Worm (Caenorhabditis elegans): Measurements from ENCODE around the gene M163.11.
A peak's percentile ranks its signal among the peaks of the same experiment; 100 is the strongest.

The M163.11 gene

ce11 chrX:14480248-14480647 lies 1.1 kb downstream of the M163.11 start, which contains the start of gene gfi-3 (continued):
- TF ChIP-seq mab-9 (GFP tag; IDR thresholded peaks at IDR 0.05): peak; percentile 54; the same call in 1 of the 2 replicates
- no peak for TF ChIP-seq mef-2 (tag; optimal IDR thresholded peaks at IDR 0.05)
- no peak for TF ChIP-seq C34B4.2 (tag; optimal IDR thresholded peaks at IDR 0.05)
- TF ChIP-seq dsc-1 (tag; optimal IDR thresholded peaks at IDR 0.05): peak; percentile 83
- no peak for TF ChIP-seq pag-3 (tag; optimal IDR thresholded peaks at IDR 0.05; ENCODE audit: borderline replicate concordance, insufficient read depth)
- TF ChIP-seq fos-1 (tag; optimal IDR thresholded peaks at IDR 0.05): peak; percentile 55
- peak; percentile 81 for TF ChIP-seq xbp-1 (tag; optimal IDR thresholded peaks at IDR 0.05)
- peak; percentile 79 to 86 for TF ChIP-seq lsy-2 (tag; optimal IDR thresholded peaks at IDR 0.05)

ce11 chrX:14481637-14482036 lies 2.5 kb downstream of the M163.11 start:
- TF ChIP-seq unc-30 (tag; optimal IDR thresholded peaks at IDR 0.05): no peak
- peak; percentile 77 for TF ChIP-seq snpc-4 (tag; optimal IDR thresholded peaks at IDR 0.05)

- TF ChIP-seq nhr-85 (tag) (peak; percentile 21), nhr-20 (tag; optimal IDR thresholded peaks at IDR 0.05) (no peak)
Measured at ce11 chrX:14484827-14485226, 5.6 kb downstream of the M163.11 start, which contains the start of gene M163.8. M163.8 (plus strand) TSS chrX:14485127.

ce11 chrX:14486503-14486902 lies 7.3 kb downstream of the M163.11 start:
- no peak for TF ChIP-seq unc-130 (tag; optimal IDR thresholded peaks at IDR 0.05)
- no peak for TF ChIP-seq nhr-19 (GFP tag; conservative IDR thresholded peaks at IDR 0.05)
- TF ChIP-seq blmp-1 (tag; optimal IDR thresholded peaks at IDR 0.05): peak; percentile 16

- TF ChIP-seq Y116A8C.19 (tag; optimal IDR thresholded peaks at IDR 0.05; ENCODE audit: borderline replicate concordance): no peak
- TF ChIP-seq alr-1 (tag; optimal IDR thresholded peaks at IDR 0.05; ENCODE audit: borderline replicate concordance): no peak
- no peak for TF ChIP-seq ets-5 (GFP tag; IDR thresholded peaks at IDR 0.05)
- peak; percentile 34 for TF ChIP-seq lin-14 (GFP tag; optimal IDR thresholded peaks at IDR 0.05)
- TF ChIP-seq nhr-28 (tag; optimal IDR thresholded peaks at IDR 0.05): no peak
- TF ChIP-seq lin-35 (GFP tag; optimal IDR thresholded peaks at IDR 0.05): no peak
- TF ChIP-seq unc-62 (GFP tag; optimal IDR thresholded peaks at IDR 0.05): no peak
- no peak for TF ChIP-seq fos-1 (tag; optimal IDR thresholded peaks at IDR 0.05)
- TF ChIP-seq efl-3 (GFP tag; optimal IDR thresholded peaks at IDR 0.05): peak; percentile 46
- TF ChIP-seq ceh-82 (tag; optimal IDR thresholded peaks at IDR 0.05): no peak
- TF ChIP-seq snu-23 (GFP tag; optimal IDR thresholded peaks at IDR 0.05): no peak
- no peak for TF ChIP-seq unc-98 (GFP tag; IDR thresholded peaks at IDR 0.05)
- TF ChIP-seq swsn-7 (tag; optimal IDR thresholded peaks at IDR 0.05): no peak
- no peak for TF ChIP-seq ztf-4 (tag; optimal IDR thresholded peaks at IDR 0.05)
- no peak for TF ChIP-seq C04F5.9 (tag; optimal IDR thresholded peaks at IDR 0.05)
- peak; percentile 61 for TF ChIP-seq lin-39 (tag; optimal IDR thresholded peaks at IDR 0.05)
- TF ChIP-seq mep-1 (tag; optimal IDR thresholded peaks at IDR 0.05): peak; percentile 30
- TF ChIP-seq nhr-71 (tag; optimal IDR thresholded peaks at IDR 0.05): peak; percentile 31
- TF ChIP-seq efl-1 (optimal IDR thresholded peaks at IDR 0.05): no peak
- no peak for TF ChIP-seq efl-1 (GFP tag; optimal IDR thresholded peaks at IDR 0.05 in 1 of 2)
- peak; percentile 89 for TF ChIP-seq nhr-85 (tag)
- peak; percentile 2 for TF ChIP-seq tbx-2 (tag; optimal IDR thresholded peaks at IDR 0.05)
- TF ChIP-seq irx-1 (tag; optimal IDR thresholded peaks at IDR 0.05): peak; percentile 51
- TF ChIP-seq sox-4 (tag; optimal IDR thresholded peaks at IDR 0.05): no peak
- TF ChIP-seq pag-3 (tag; optimal IDR thresholded peaks at IDR 0.05; ENCODE audit: borderline replicate concordance, insufficient read depth): no peak
Measured at ce11 chrX:14487333-14487732, 8.2 kb downstream of the M163.11 start.
